Fruit fly (Drosophila melanogaster) whole organism, larva: ENCODE measurements around the gene CCDC151.

Experiments used
- noc ChIP-seq: fragments of 200-800 bp; sonication (Bioruptor generic); optimal IDR thresholded peaks from 3 replicates; lab custom pipeline; 2019; ENCODE audit warnings: missing biosample characterization, mild to moderate bottlenecking, missing genetic modification characterization, moderate library complexity

Gene CCDC151

DNA sequence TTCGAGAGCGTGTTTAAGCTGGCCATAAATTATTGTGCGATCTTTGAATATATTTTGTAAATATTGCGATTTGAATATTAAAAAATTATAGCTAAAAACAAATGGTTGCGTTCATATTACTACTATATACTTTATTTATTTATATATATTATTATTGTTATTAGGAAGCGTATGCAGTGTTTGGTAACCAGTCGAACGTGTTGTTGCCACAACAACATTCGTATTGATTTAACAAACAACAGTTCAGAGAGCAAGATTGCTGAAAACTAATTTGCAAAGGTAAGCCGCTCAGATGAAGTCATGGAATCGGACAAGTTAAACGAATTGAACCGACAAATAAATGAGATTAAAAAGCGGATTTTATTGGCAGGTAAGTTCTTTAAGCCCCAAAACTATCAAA, at the start of gene CCDC151:
Gene CCDC151, plus strand, starts transcription at position 301 of the 400 bp plus-strand sequence.
- TF ChIP-seq noc, result no peak

DNA sequence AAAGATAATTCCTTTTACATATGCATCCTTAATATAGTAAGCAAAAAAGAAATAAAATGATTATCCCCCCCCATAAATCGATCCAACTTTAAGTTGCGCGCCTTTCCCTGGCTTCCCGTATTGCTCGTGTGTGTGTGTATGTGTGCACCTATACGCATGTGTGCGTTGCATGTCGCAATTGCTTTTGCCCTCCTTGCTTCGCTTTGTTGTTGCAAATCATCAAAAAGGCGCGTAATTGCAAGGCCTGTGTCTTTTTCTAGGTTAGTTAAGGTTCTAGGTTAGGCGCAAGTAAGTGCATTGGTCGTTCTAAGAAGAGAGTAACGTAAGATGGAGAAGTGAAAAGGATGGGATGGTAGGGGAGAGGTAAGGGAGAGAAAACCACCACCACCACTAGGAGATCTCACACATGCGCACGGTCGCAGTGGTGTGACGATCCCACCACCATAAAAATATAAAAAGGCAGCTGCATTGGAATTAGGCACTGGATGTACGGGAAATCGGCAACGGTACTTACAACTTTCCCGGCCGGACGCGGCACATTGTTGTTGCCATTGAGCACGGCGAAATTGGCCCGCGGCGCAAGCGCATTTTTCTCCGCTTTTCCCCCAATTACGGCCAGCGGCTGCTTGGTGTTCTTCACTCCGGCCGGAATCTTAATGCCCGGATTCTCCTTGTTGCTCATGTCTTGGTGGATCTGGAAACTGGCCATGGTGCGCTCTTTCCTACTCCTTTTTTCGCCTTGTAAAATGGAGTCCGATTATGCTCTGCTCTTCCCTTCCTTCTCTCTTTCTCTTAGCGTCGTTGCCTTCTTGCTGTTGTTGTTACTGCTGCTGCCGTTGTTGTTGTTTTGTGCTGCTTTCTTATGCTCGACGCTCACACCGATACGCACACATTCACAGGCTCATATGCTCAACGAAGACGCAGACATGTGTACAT, 48.6 kb upstream of the CCDC151 start:
- TF ChIP-seq noc, result no peak

DNA sequence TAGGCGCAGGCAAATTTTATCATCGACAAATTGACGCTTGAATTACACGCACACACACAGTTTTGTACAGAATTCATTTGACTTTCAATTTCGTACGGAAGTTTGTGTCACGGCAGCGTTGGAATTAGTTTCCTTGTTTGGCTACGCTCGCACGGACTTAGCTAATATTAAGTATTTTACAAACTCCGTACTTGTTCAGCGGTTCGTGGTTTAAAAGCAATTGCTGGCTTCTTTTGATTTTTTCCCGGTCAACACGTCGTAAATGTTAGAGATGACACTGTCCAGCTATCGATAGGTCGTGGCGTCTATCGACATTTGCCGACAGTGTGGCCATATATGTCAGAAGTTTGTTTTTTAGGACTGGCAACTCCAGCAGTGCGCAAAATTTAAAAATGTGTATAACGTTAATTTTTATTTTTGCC, 47.9 kb upstream of the CCDC151 start, which contains the start of gene CycA:
Gene CycA, minus strand, starts transcription at position 283 of the 422 bp plus-strand sequence.
- TF ChIP-seq noc, result no peak

DNA sequence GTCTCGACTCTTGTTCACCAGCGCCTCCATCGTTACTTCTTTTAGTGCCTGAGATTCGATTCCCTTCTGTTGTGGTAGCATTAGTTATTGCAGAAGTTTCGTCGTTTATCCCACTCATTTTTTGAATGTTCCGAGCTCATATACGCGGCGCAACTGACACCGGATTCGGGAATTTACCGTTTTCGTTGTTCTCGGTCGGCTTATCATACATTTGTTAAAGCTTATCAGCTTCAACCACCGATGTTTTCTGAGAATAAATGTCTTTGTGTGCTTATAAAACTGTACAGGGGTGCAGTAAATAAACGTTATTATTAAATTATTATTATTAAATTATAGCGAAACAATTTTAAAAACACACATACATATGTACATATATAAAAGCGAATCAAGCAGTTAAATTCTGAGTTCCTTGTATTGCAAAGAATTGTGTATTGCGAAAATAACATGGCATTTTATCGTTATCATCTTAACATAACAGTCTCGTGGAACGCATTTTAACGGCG, 44.6 kb upstream of the CCDC151 start, which contains the start of gene CG43064:
Gene CG43064, minus strand, starts transcription at position 147 of the 503 bp plus-strand sequence.
- TF ChIP-seq noc, result no peak

DNA sequence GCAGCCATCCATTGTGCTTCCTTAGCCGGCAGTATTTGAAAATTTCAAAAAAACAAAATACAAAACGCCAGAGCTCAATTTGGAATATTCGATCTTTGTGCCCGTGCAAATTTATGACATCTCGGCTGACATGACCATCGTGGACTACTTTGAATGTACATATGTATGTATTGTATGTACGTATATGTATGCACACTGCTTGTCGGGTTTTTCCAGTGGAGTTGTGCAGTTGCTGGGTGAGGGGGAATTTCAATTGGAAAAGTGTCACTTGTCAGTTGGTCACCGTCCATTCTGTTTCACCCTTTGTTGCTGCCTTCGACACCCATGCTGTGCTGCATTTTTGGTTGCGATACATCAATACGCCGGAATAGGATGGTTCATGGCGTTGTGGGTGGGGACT, 33.5 kb upstream of the CCDC151 start, which contains the start of gene CG12521:
Gene CG12521, minus strand, starts transcription at position 101 of the 400 bp plus-strand sequence.
- TF ChIP-seq noc, result no peak

DNA sequence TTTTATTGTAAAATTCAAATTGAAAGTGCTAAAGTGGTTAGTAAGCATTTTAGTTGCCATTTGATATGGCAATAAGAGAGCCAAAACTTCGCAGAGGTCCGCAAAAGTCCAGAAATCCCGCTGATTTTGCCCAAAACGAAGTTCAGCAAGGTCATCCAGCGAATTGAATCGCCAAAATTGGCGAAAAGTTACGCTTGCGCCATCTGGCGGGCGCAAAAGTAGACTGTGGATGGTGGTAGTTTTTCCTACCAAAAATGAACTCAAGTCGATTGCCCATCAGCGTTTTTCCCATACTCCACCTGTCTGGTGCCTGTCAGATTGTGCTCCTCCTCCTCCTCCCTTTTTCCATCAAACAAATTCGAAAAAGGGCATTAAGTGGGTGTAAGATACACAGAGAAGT, 28.3 kb upstream of the CCDC151 start:
- no peak for TF ChIP-seq noc

DNA sequence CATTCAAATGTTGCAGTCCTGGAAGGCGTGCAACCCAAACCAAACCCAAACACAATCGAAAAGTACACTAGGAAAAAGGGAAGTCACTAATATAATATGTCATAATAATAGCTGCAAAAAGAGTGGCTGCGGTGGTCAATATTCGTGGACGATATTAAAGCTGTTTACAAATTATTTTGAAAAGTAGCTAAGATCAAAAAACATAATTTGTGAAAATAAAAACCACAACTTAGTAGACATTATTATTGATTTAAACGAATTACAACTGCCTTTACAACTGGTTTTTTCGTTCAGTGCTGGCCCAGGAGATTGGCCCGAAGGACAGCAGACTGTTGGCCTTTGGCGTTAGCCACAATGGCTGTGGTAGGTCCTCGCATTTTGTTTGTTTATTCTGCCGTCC, 22.4 kb upstream of the CCDC151 start:
- no peak for TF ChIP-seq noc

DNA sequence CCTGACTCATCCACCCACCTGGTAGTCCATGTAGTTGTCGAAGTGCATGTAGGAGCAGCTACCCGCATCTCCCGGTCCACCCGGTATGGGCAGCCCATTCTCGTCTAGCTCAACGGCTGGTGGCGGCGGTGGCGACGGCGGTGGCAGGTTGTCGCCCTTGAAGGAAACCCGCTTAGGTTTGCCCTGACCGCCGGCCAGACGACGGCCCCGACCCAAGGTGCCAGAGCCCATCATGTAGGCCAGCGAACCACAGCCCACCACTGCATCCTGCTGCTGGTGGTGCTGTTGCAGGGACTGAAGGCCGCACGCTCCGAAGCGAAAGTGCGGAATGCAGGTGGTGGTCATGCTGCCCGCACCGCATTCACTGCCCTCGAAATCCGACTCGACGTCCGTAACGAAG, 18.9 kb upstream of the CCDC151 start:
- no peak for TF ChIP-seq noc

DNA sequence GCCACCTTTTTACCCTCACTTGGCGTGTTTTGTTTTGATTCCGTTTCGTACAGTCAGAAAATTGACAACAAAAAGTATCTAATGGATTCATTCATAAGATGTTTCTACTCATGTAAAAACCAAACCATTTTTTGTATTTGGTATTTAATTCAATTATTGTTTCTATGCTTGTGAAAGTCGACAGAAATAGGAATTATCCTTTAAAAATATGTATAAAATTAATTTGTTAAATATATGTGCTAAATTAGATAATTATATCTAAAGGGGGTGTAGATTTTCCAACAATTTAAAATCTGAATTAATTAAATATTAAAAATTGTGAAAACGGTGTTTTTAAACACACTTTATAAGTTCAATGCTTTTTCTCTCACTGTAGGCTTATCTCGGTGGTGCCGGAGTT, 17.6 kb upstream of the CCDC151 start:
- TF ChIP-seq noc, result no peak

DNA sequence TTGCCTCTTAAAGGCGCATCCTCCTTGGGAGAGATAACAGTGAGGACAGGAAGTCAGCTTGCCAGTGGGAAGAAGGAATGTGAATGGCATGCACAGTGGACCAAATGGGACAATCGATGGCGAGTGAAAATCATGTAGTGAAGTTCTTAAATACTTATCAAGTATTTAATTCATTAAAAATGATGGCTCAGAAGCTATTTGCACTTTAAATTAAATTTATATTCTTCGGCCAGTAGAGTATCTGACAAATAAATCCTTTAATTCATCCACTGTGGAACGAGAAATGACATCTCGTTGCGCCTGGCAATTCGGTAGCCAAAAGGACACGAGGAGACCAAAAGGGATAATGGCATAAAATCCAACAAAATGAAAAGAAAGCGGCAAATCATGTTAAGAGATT, 11.9 kb upstream of the CCDC151 start:
- no peak for TF ChIP-seq noc

DNA sequence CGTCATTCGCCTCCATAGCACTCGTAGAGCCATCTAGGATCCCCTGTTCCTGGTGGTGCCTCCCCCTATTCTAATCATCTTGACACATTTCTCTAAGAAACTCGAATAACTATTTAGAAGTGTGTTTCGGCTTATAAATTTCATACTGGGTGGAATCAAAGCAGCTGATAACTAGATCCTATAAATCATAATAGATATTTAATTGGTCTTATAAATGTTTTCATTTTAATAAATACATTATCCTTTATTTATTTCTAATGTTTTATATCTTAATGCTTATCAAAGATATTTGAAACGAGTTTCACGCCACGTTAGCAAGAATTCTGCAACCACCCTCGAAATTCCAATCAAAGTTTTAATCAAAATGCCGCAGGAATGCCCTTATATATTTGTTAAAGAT, 10.0 kb upstream of the CCDC151 start, which contains the start of gene CG5906:
Gene CG5906, minus strand, starts transcription at position 101 of the 400 bp plus-strand sequence.
- no peak for TF ChIP-seq noc

DNA sequence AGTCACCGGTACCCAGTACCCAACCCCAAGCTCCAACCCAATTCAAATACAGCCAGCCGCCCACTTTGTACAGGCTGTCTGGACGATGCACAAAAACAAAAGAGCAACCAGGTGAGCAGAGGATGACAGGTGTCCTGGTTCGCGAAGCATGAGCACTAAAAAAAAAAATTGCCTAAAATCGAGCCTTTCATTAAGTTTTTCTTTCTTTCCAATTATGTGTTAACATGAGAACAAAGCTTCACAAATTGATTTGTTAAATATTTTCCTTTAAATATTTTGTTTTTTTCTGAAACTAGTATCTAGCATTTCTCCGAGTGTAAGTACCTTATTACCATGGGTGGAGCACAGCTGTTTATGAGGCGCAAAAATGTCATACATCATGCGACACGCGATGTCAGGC, 6.4 kb upstream of the CCDC151 start:
- TF ChIP-seq noc, result no peak

DNA sequence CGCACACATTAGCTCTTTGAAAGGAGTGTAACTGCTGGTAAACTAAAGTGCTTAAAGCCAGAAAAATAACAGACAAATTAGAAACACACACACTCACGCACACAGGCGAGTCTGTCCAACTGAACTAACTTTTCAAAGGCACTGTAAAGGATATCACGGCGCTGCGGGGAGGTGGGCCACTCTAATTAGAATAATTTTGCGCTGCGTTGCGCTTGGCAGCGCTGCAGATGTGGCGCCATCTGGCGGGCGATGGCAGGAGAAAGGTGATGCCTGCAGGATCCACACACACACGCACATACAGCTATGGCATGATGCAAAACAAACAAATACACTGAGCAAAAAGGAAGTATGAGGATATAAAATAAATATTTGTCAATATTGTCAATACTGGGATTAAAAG, 5.1 kb upstream of the CCDC151 start:
- no peak for TF ChIP-seq noc

DNA sequence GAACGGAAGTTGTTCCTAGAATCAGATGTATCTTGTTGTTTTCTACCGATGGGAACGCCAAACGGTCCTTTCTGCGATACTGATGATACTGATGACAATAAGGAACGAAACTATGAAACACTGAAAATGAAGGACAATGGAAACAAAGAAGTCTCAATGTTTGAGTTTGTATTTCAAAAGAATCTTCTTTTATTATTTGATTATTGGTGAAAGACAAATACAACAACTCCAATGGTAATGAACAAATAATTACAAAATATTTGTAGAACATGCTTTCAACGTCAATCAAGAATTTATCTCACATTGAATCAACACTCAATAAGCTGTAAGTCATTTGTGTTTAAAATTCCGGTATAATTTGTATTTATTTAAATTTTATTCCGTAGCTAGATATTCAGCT, 2.4 kb upstream of the CCDC151 start, which contains the start of gene Sprn:
Gene Sprn, plus strand, starts transcription at position 301 of the 400 bp plus-strand sequence.
- no peak for TF ChIP-seq noc

DNA sequence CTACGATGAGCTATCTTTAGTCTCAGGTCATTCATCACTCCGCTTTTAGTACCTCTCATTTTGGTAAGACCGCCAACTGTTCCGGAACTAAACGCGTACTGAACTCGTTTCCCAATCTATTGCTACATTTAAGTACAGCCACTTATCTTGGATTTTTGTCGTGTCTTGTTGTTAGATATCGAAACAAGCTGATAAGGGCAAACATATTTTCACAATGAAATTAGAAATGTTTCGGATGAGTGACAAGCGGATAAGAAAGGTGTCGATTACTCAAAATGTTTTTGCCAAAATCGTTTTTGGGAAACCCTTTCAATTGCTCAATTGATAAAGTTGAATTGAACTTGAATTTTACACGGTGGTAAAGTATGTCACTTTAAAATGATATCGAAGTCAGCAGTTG, 7.7 kb downstream of the CCDC151 start, which contains the start of gene CG5897:
Gene CG5897, minus strand, starts transcription at position 101 of the 400 bp plus-strand sequence.
- TF ChIP-seq noc, result no peak

DNA sequence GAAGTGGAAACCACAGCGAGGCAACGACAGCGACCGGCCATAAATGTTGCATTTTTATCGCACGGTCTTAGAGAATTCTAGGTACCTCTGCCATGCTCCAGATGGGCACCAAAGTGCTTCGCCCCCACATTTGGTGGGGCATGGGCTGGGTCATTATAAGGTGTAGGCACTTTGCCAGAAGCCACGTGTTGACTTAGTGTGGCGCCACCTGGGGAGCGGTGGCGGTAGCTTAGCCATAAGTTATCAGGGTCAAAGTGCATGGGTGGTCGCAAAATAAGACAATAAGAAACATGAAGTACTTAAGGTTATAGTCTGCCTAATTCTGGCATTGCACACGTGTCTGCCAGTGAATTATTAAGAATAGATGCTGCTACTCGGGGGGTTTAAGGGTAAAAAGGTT, 11.6 kb downstream of the CCDC151 start:
- TF ChIP-seq noc, result no peak

DNA sequence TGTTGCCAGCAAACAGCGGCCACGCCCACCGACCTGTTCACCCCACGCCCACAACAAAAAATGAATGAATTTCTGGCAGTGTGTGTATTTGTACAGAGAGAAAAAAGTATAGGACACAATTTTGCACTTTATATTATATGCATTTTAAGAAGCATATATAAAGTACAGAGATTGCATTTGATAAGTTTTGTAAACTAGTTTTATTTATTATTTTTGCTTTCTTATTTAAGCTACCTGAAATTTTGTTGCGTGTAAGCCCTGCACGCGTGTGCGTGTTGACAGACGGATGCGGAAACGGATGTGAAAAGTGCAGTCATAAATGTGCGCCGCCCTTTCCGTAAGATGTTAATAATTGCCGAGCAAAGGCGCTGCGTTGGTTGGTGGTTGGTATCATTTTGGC, 15.6 kb downstream of the CCDC151 start:
- TF ChIP-seq noc, result no peak

DNA sequence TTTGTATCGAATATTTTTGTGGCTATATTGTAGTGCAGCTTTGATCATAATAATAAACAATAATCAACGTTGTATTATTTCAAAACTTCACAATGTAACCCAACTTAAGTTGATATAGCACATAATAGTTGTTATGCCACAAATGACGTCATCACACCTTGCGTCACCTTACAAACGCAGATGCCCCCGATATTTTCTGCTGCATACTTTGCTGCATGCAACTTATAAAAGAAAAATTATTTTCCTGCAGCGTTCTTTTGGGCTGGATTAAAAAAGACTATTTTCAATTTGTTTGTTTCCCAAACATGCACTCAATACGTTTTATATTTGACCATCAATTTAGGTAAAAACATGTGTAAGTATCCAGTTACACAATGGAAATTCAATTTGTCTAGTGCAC, 37.0 kb downstream of the CCDC151 start:
- no peak for TF ChIP-seq noc
